Fruit fly (Drosophila melanogaster) whole organism, pupa: ENCODE results near the gene EMC6.
A peak's percentile ranks its signal among the peaks of the same experiment; 100 is the strongest.

Experiments used
- CG10348 ChIP-seq: fragments of 200-800 bp; sonication (Bioruptor generic); IDR thresholded peaks from 2 replicates; pipeline ENCODE4 v1.3.6; 2022; ENCODE audit warnings: missing biosample characterization, missing genetic modification characterization
- CG13204 ChIP-seq: fragments of 200-800 bp; sonication (Bioruptor generic); optimal IDR thresholded peaks from 2 replicates; lab custom pipeline; 2018; ENCODE audit warnings: missing biosample characterization, mild to moderate bottlenecking, missing genetic modification characterization, moderate library complexity
- CG17806 ChIP-seq: fragments of 200-800 bp; sonication (Bioruptor generic); optimal IDR thresholded peaks from 2 replicates; lab custom pipeline; 2018; ENCODE audit warnings: missing biosample characterization, mild to moderate bottlenecking, missing genetic modification characterization, moderate library complexity
- CG32121 ChIP-seq: fragments of 200-800 bp; sonication (Bioruptor generic); IDR thresholded peaks from 2 replicates; pipeline ENCODE4 v1.3.6; 2022; ENCODE audit warnings: missing biosample characterization, missing genetic modification characterization
- CG34367 ChIP-seq: fragments of 200-800 bp; sonication (Bioruptor generic); optimal IDR thresholded peaks from 2 replicates; lab custom pipeline; 2018; ENCODE audit warnings: missing biosample characterization, mild to moderate bottlenecking, missing genetic modification characterization
- CG8159 ChIP-seq: fragments of 200-800 bp; sonication (Bioruptor generic); optimal IDR thresholded peaks from 3 replicates; lab custom pipeline; 2018; ENCODE audit warnings: missing biosample characterization, mild to moderate bottlenecking, missing genetic modification characterization, moderate library complexity
- CG8301 ChIP-seq: fragments of 200-800 bp; sonication (Bioruptor generic); optimal IDR thresholded peaks from 2 replicates; lab custom pipeline; 2018; ENCODE audit warnings: missing biosample characterization, mild to moderate bottlenecking, missing genetic modification characterization
- CG9948 ChIP-seq: fragments of 200-800 bp; sonication (Bioruptor generic); optimal IDR thresholded peaks from 2 replicates; lab custom pipeline; 2018; ENCODE audit warnings: missing biosample characterization, mild to moderate bottlenecking, missing genetic modification characterization, moderate library complexity
- EcR ChIP-seq: fragments of 200-800 bp; sonication (Bioruptor generic); optimal IDR thresholded peaks from 3 replicates; lab custom pipeline; 2019; ENCODE audit warnings: missing biosample characterization, missing genetic modification characterization, mild to moderate bottlenecking, moderate library complexity, missing genetic modification reagents
- Ets98B ChIP-seq: fragments of 200-800 bp; sonication (Bioruptor generic); IDR thresholded peaks from 2 replicates; pipeline ENCODE4 v1.3.6; 2022; ENCODE audit warnings: missing biosample characterization, missing genetic modification characterization
- Pif1B ChIP-seq: fragments of 200-800 bp; sonication (Bioruptor generic); optimal IDR thresholded peaks from 3 replicates; lab custom pipeline; 2016; ENCODE audit warnings: missing biosample characterization, missing genetic modification characterization
- Snoo ChIP-seq: fragments of 200-800 bp; sonication (Bioruptor generic); optimal IDR thresholded peaks from 3 replicates; lab custom pipeline; 2017; ENCODE audit warnings: missing biosample characterization, mild to moderate bottlenecking, missing genetic modification characterization, inconsistent platforms
- fd96Ca ChIP-seq: fragments of 200-800 bp; sonication (Bioruptor generic); IDR thresholded peaks from 3 replicates; pipeline ENCODE4 v1.3.6; 2022; ENCODE audit warnings: missing biosample characterization, missing genetic modification characterization
- rn ChIP-seq: fragments of 200-800 bp; sonication (Bioruptor generic); IDR thresholded peaks from 2 replicates; pipeline ENCODE4 v1.3.6; 2022; ENCODE audit warnings: missing biosample characterization, missing genetic modification characterization

DNA sequence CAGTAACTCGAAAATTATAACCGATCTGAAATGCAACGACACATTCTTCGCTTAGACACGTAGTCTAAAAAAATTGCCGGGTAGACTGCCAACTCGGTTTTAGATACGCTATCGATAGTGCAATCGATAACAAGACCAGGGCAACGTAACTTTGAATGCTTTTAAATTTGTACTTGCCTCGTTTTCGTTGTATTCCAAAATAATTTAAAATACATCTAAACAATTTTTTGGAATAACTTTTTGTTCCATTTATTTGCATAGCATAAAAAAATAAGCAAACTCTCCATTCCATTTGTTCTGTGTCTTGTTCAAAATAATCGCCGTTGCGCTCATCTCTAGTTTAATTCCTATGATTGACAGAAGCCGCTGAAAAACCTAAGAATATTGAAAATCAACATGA is 44.8 kb upstream of the EMC6 start, which contains the start of the genes Stt3B and CG11839:
- TF ChIP-seq EcR (GFP tag; lab: Kevin White, UChicago) (no peak), CG9948 (tag; lab: Kevin White, UChicago) (no peak), CG32121 (peak; percentile 42; the same call in 1 of the 2 replicates), Ets98B (GFP tag; lab: Robert Waterston, UW) (no peak), CG8301 (no peak), fd96Ca (no peak), CG10348 (GFP tag; lab: Robert Waterston, UW) (no peak), CG34367 (tag; lab: Kevin White, UChicago) (no peak), CG8159 (tag; lab: Kevin White, UChicago) (no peak), CG13204 (GFP tag; lab: Kevin White, UChicago) (no peak), CG17806 (tag; lab: Kevin White, UChicago) (peak; percentile 28), rn (GFP tag; lab: Robert Waterston, UW) (no peak), Pif1B (GFP tag; lab: Kevin White, UChicago) (no peak), Snoo (peak; percentile 21)
